Fruit fly (Drosophila melanogaster) whole organism, adult: ENCODE measurements around the gene Nup358.

Source experiments
- CG11617 ChIP-seq: fragments of 200-800 bp; sonication (Bioruptor generic); optimal IDR thresholded peaks from 2 replicates; lab custom pipeline; 2017; ENCODE audit warnings: mild to moderate bottlenecking, missing biosample characterization, missing genetic modification reagents, missing genetic modification characterization
- CG12768 ChIP-seq: fragments of 200-800 bp; sonication (Bioruptor generic); optimal IDR thresholded peaks from 2 replicates; lab custom pipeline; 2017; ENCODE audit warnings: missing biosample characterization, missing genetic modification characterization, mild to moderate bottlenecking, moderate library complexity, missing genetic modification reagents
- CG14711 ChIP-seq: fragments of 200-800 bp; sonication (Bioruptor generic); optimal IDR thresholded peaks from 2 replicates; lab custom pipeline; 2018; ENCODE audit warnings: missing biosample characterization, mild to moderate bottlenecking, missing genetic modification characterization, moderate library complexity
- CG1620 ChIP-seq: fragments of 200-800 bp; sonication (Bioruptor generic); optimal IDR thresholded peaks from 2 replicates; lab custom pipeline; 2016; ENCODE audit warnings: missing biosample characterization, missing genetic modification characterization
- CG33017 ChIP-seq: fragments of 200-800 bp; sonication (Bioruptor generic); optimal IDR thresholded peaks from 2 replicates; lab custom pipeline; 2018; ENCODE audit warnings: missing biosample characterization, mild to moderate bottlenecking, missing genetic modification characterization, moderate library complexity
- CG5204 ChIP-seq: fragments of 200-800 bp; sonication (Bioruptor generic); optimal IDR thresholded peaks from 2 replicates; lab custom pipeline; 2016; ENCODE audit warnings: missing biosample characterization, missing genetic modification characterization
- CG7045 ChIP-seq: fragments of 200-800 bp; sonication (Bioruptor generic); optimal IDR thresholded peaks from 2 replicates; lab custom pipeline; 2017; ENCODE audit warnings: missing biosample characterization, mild to moderate bottlenecking, missing genetic modification characterization
- CG7101 ChIP-seq: fragments of 200-800 bp; sonication (Bioruptor generic); optimal IDR thresholded peaks from 2 replicates; lab custom pipeline; 2018; ENCODE audit warnings: missing biosample characterization, mild to moderate bottlenecking, missing genetic modification characterization, moderate library complexity
- Clk ChIP-seq: fragments of 200-800 bp; sonication (Bioruptor generic); optimal IDR thresholded peaks from 2 replicates; lab custom pipeline; 2017; ENCODE audit warnings: missing biosample characterization, missing genetic modification characterization
- Crg-1 ChIP-seq: fragments of 200-800 bp; sonication (Bioruptor generic); optimal IDR thresholded peaks from 2 replicates; lab custom pipeline; 2016; ENCODE audit warnings: missing biosample characterization, missing genetic modification characterization
- Hr96 ChIP-seq: fragments of 200-800 bp; sonication (Bioruptor generic); optimal IDR thresholded peaks from 2 replicates; lab custom pipeline; 2016; ENCODE audit warnings: missing biosample characterization, missing genetic modification characterization
- Mnt ChIP-seq: fragments of 200-800 bp; sonication (Bioruptor generic); optimal IDR thresholded peaks from 2 replicates; lab custom pipeline; 2016; ENCODE audit warnings: missing biosample characterization, mild to moderate bottlenecking, missing genetic modification characterization
- bab1 ChIP-seq: fragments of 200-800 bp; sonication (Bioruptor generic); optimal IDR thresholded peaks from 3 replicates; lab custom pipeline; 2019; ENCODE audit warnings: missing biosample characterization, mild to moderate bottlenecking, missing genetic modification characterization, moderate library complexity
- cic ChIP-seq: fragments of 200-800 bp; sonication (Bioruptor generic); optimal IDR thresholded peaks from 2 replicates; lab custom pipeline; 2017; ENCODE audit warnings: missing biosample characterization, mild to moderate bottlenecking, missing genetic modification characterization, moderate library complexity
- cnc ChIP-seq, 2 experiments: fragments of >200 bp; optimal IDR thresholded peaks; 2 replicates each; lab custom pipeline; 2017
- kay ChIP-seq: fragments of 200-800 bp; sonication (Bioruptor generic); peaks from one replicate; lab custom pipeline; 2016; ENCODE audit warnings: missing biosample characterization, missing genetic modification characterization, borderline replicate concordance
- ovo ChIP-seq: fragments of 200-800 bp; sonication (Bioruptor generic); optimal IDR thresholded peaks from 2 replicates; lab custom pipeline; 2016; ENCODE audit warnings: missing biosample characterization, missing genetic modification characterization
- pad ChIP-seq: fragments of 200-800 bp; sonication (Bioruptor generic); optimal IDR thresholded peaks from 3 replicates; lab custom pipeline; 2017; ENCODE audit warnings: missing biosample characterization, missing genetic modification characterization, mild to moderate bottlenecking, moderate library complexity, missing genetic modification reagents
- tj ChIP-seq: fragments of 200-800 bp; sonication (Bioruptor generic); optimal IDR thresholded peaks from 3 replicates; lab custom pipeline; 2017; ENCODE audit warnings: missing biosample characterization, mild to moderate bottlenecking, missing genetic modification characterization, moderate library complexity
- toe ChIP-seq: fragments of 200-800 bp; sonication (Bioruptor generic); optimal IDR thresholded peaks from 2 replicates; lab custom pipeline; 2016; ENCODE audit warnings: missing biosample characterization, missing genetic modification characterization

Gene Nup358

dm6 chr3R:25239880-25240279, 9.3 kb upstream of the Nup358 start, which contains the start of gene to:
Gene to (plus strand): TSS chr3R:25240180.
- TF ChIP-seq CG1620 (GFP tag; lab: Kevin White, UChicago) (no peak), CG7101 (tag; lab: Kevin White, UChicago) (no peak), bab1 (GFP tag; lab: Kevin White, UChicago) (no peak), CG7045 (GFP tag; lab: Kevin White, UChicago) (no peak), Hr96 (no peak), pad (no peak), CG11617 (GFP tag; lab: Kevin White, UChicago) (no peak)

- TF ChIP-seq Clk (GFP tag; lab: Kevin White, UChicago) (no peak), CG12768 (GFP tag; lab: Kevin White, UChicago) (no peak), CG33017 (tag; lab: Kevin White, UChicago) (no peak), Hr96 (no peak), Crg-1 (GFP tag; lab: Kevin White, UChicago) (no peak), kay (GFP tag; lab: Kevin White, UChicago) (no peak), ovo (GFP tag; lab: Kevin White, UChicago) (no peak), CG1620 (GFP tag; lab: Kevin White, UChicago) (no peak), CG14711 (tag; lab: Kevin White, UChicago) (no peak), CG11617 (GFP tag; lab: Kevin White, UChicago) (no peak), CG5204 (GFP tag; lab: Kevin White, UChicago) (no peak), bab1 (GFP tag; lab: Kevin White, UChicago) (no peak), toe (GFP tag; lab: Kevin White, UChicago) (no peak), pad (no peak), cic (GFP tag; lab: Kevin White, UChicago) (no peak), Mnt (GFP tag; lab: Kevin White, UChicago) (no peak)
Measured at dm6 chr3R:25241507-25242070, 7.6 kb upstream of the Nup358 start, which contains the start of gene CG11854. Gene CG11854 (plus strand): TSS chr3R:25242020.

- no peak for TF ChIP-seq CG12768 (GFP tag; lab: Kevin White, UChicago)
- TF ChIP-seq Mnt (GFP tag; lab: Kevin White, UChicago): peak; percentile 44
- TF ChIP-seq CG14711 (tag; lab: Kevin White, UChicago): peak; percentile 67
- peak; percentile 44 for TF ChIP-seq bab1 (GFP tag; lab: Kevin White, UChicago)
- TF ChIP-seq kay (GFP tag; lab: Kevin White, UChicago): peak; percentile 71
- peak; percentile 53 for TF ChIP-seq Crg-1 (GFP tag; lab: Kevin White, UChicago)
- no peak for TF ChIP-seq CG7045 (GFP tag; lab: Kevin White, UChicago)
Measured at dm6 chr3R:25245052-25245813, 3.9 kb upstream of the Nup358 start, which contains the start of gene bam. Gene bam (minus strand): TSS chr3R:25245109.

dm6 chr3R:25247379-25247869, 1.7 kb upstream of the Nup358 start, which contains the start of the genes RpS27 and Nup37:
Gene RpS27 (minus strand): TSS chr3R:25247514.
Gene Nup37 (plus strand): TSS chr3R:25247658.
- TF ChIP-seq Hr96 (peak; percentile 99), cic (GFP tag; lab: Kevin White, UChicago) (peak; percentile 93), Clk (GFP tag; lab: Kevin White, UChicago) (peak; percentile 95), CG14711 (tag; lab: Kevin White, UChicago) (peak; percentile 97), Crg-1 (GFP tag; lab: Kevin White, UChicago) (peak; percentile 100), CG12768 (GFP tag; lab: Kevin White, UChicago) (peak; percentile 98), CG33017 (tag; lab: Kevin White, UChicago) (peak; percentile 94), CG1620 (GFP tag; lab: Kevin White, UChicago) (peak; percentile 100), cnc (optimal IDR thresholded peaks at IDR 0.05; lab: Kevin White, UChicago) (no peak), CG7101 (tag; lab: Kevin White, UChicago) (peak; percentile 99), CG11617 (GFP tag; lab: Kevin White, UChicago) (peak; percentile 99), CG5204 (GFP tag; lab: Kevin White, UChicago) (peak; percentile 97), CG7045 (GFP tag; lab: Kevin White, UChicago) (peak; percentile 98), toe (GFP tag; lab: Kevin White, UChicago) (peak; percentile 98), tj (GFP tag; lab: Kevin White, UChicago) (peak; percentile 85), pad (peak; percentile 95), bab1 (GFP tag; lab: Kevin White, UChicago) (peak; percentile 96), kay (GFP tag; lab: Kevin White, UChicago) (peak; percentile 86), Mnt (GFP tag; lab: Kevin White, UChicago) (peak; percentile 98), ovo (GFP tag; lab: Kevin White, UChicago) (peak; percentile 100)

- TF ChIP-seq Mnt (GFP tag; lab: Kevin White, UChicago): peak; percentile 92
- peak; percentile 87 for TF ChIP-seq tj (GFP tag; lab: Kevin White, UChicago)
- peak; percentile 99 for TF ChIP-seq toe (GFP tag; lab: Kevin White, UChicago)
- TF ChIP-seq ovo (GFP tag; lab: Kevin White, UChicago): peak; percentile 94
- no peak for TF ChIP-seq cnc (optimal IDR thresholded peaks at IDR 0.05; lab: Kevin White, UChicago)
- peak; percentile 98 for TF ChIP-seq bab1 (GFP tag; lab: Kevin White, UChicago)
- peak; percentile 84 for TF ChIP-seq cic (GFP tag; lab: Kevin White, UChicago)
- TF ChIP-seq Clk (GFP tag; lab: Kevin White, UChicago): peak; percentile 98
- TF ChIP-seq CG11617 (GFP tag; lab: Kevin White, UChicago): peak; percentile 97
- peak; percentile 98 for TF ChIP-seq CG7101 (tag; lab: Kevin White, UChicago)
- peak; percentile 94 for TF ChIP-seq CG14711 (tag; lab: Kevin White, UChicago)
- TF ChIP-seq Hr96: peak; percentile 98
- peak; percentile 98 for TF ChIP-seq Crg-1 (GFP tag; lab: Kevin White, UChicago)
- TF ChIP-seq CG1620 (GFP tag; lab: Kevin White, UChicago): peak; percentile 99
- no peak for TF ChIP-seq CG5204 (GFP tag; lab: Kevin White, UChicago)
- TF ChIP-seq kay (GFP tag; lab: Kevin White, UChicago): no peak
- TF ChIP-seq pad: peak; percentile 89
- peak; percentile 97 for TF ChIP-seq CG7045 (GFP tag; lab: Kevin White, UChicago)
- peak; percentile 95 for TF ChIP-seq CG33017 (tag; lab: Kevin White, UChicago)
- peak; percentile 98 for TF ChIP-seq CG12768 (GFP tag; lab: Kevin White, UChicago)
Measured at dm6 chr3R:25258628-25259240, 9.6 kb downstream of the Nup358 start, which contains the start of gene CG11857. Gene CG11857 (plus strand): TSS chr3R:25258898.
